Worm (Caenorhabditis elegans): ENCODE results near the gene sft-1.

DNA sequence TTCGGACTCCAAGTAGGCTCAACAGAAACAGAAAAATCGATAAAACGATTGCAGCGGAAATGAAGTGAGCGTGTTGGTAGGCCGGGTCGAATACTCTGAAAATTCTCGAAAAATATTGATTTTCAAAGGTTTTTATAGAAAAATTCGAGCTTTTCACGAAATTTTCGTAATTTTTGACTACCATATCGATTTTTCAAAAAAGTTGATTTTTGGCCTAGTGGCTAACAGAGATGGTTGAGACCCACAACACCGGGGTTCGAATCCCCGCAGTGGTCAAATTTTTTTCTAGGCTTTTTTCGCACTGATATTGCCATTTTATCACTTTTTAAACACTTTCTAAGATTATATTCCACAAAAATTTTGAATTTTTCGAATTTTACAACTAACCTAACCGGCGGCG is 22.3 kb downstream of the sft-1 start:
- TF ChIP-seq ceh-13 (GFP tag; optimal IDR thresholded peaks at IDR 0.05) (no peak), flt-1 (GFP tag; IDR thresholded peaks at IDR 0.05) (no peak), B0310.2 (tag; optimal IDR thresholded peaks at IDR 0.05) (no peak), hmg-4 (GFP tag; optimal IDR thresholded peaks at IDR 0.05) (no peak), ama-1 (optimal IDR thresholded peaks at IDR 0.05) (no peak), sea-1 (GFP tag; conservative IDR thresholded peaks at IDR 0.05) (no peak), scrt-1 (GFP tag; IDR thresholded peaks at IDR 0.05) (no peak), hmbx-1 (tag; optimal IDR thresholded peaks at IDR 0.05) (no peak)

Data from whole organism, early embryonic.